Fruit fly (Drosophila melanogaster): ENCODE data around the gene CG1572.

CG1572 gene

dm6 chrX:11544110-11544950, 14.1 kb downstream of the CG1572 start (continued):
- peak; percentile 20 for TF ChIP-seq CG3919 (GFP tag; optimal IDR thresholded peaks at IDR 0.05)
- peak; percentile 60 for TF ChIP-seq vri (GFP tag; optimal IDR thresholded peaks at IDR 0.05)
- no peak for TF ChIP-seq CG11762 (GFP tag; optimal IDR thresholded peaks at IDR 0.05; ENCODE audit: insufficient read depth)
- TF ChIP-seq CG1621 (tag; optimal IDR thresholded peaks at IDR 0.05) = no peak
- TF ChIP-seq Ets96B (tag; optimal IDR thresholded peaks at IDR 0.05) = no peak
- no peak for TF ChIP-seq CG34406 (GFP tag; optimal IDR thresholded peaks at IDR 0.05)
- peak; percentile 27 for TF ChIP-seq CG4318 (GFP tag; optimal IDR thresholded peaks at IDR 0.05)
- TF ChIP-seq Eip93F (GFP tag; optimal IDR thresholded peaks at IDR 0.05) = no peak
- TF ChIP-seq spab (GFP tag; optimal IDR thresholded peaks at IDR 0.05) = no peak

dm6 chrX:11543318-11543717, 15.1 kb downstream of the CG1572 start:
- TF ChIP-seq CG32006 (GFP tag; optimal IDR thresholded peaks at IDR 0.05) (no peak), CG11762 (GFP tag; optimal IDR thresholded peaks at IDR 0.05; ENCODE audit: insufficient read depth) (no peak), dac (GFP tag; optimal IDR thresholded peaks at IDR 0.05) (no peak), CG7368 (GFP tag; optimal IDR thresholded peaks at IDR 0.05) (no peak), Met (GFP tag; optimal IDR thresholded peaks at IDR 0.05) (no peak), CG8119 (GFP tag; IDR thresholded peaks at IDR 0.05) (no peak), Sox14 (GFP tag; optimal IDR thresholded peaks at IDR 0.05) (no peak), pdm3 (GFP tag; optimal IDR thresholded peaks at IDR 0.05) (no peak), CG34406 (GFP tag; optimal IDR thresholded peaks at IDR 0.05) (no peak), lz (GFP tag; optimal IDR thresholded peaks at IDR 0.05) (no peak), acj6 (GFP tag; optimal IDR thresholded peaks at IDR 0.05) (no peak), Smox (GFP tag; optimal IDR thresholded peaks at IDR 0.05) (no peak), CG6163 (GFP tag; IDR thresholded peaks at IDR 0.05) (no peak), Eip93F (GFP tag; optimal IDR thresholded peaks at IDR 0.05) (no peak), dsx (GFP tag; optimal IDR thresholded peaks at IDR 0.05; ENCODE audit: poor library complexity, severe bottlenecking) (no peak), spab (GFP tag; optimal IDR thresholded peaks at IDR 0.05) (no peak), Eip78C (GFP tag) (no peak), CG10669 (GFP tag; optimal IDR thresholded peaks at IDR 0.05) (no peak), CG31627 (GFP tag; optimal IDR thresholded peaks at IDR 0.05) (no peak)

dm6 chrX:11542502-11542901, 16.0 kb downstream of the CG1572 start:
- TF ChIP-seq dsx (GFP tag; optimal IDR thresholded peaks at IDR 0.05; ENCODE audit: poor library complexity, severe bottlenecking) = peak; percentile 36
- no peak for TF ChIP-seq Hr38 (GFP tag; optimal IDR thresholded peaks at IDR 0.05)
- peak; percentile 10 for TF ChIP-seq CG11902 (GFP tag; optimal IDR thresholded peaks at IDR 0.05)
- TF ChIP-seq CG8632 (GFP tag; optimal IDR thresholded peaks at IDR 0.05) = peak; percentile 43
- TF ChIP-seq Smox (GFP tag; optimal IDR thresholded peaks at IDR 0.05) = no peak
- peak; percentile 54 for TF ChIP-seq CG34406 (GFP tag; optimal IDR thresholded peaks at IDR 0.05)
- TF ChIP-seq CG9139 (GFP tag; optimal IDR thresholded peaks at IDR 0.05) = no peak
- TF ChIP-seq CG11762 (GFP tag; optimal IDR thresholded peaks at IDR 0.05; ENCODE audit: insufficient read depth) = peak; percentile 7
- peak; percentile 13 for TF ChIP-seq CG16779 (tag; optimal IDR thresholded peaks at IDR 0.05)
- TF ChIP-seq Sox14 (GFP tag; optimal IDR thresholded peaks at IDR 0.05) = no peak
- peak; percentile 1 for TF ChIP-seq Lpt (GFP tag; optimal IDR thresholded peaks at IDR 0.05)
- TF ChIP-seq CG8119 (GFP tag; IDR thresholded peaks at IDR 0.05) = no peak
- TF ChIP-seq CG8319 (GFP tag; optimal IDR thresholded peaks at IDR 0.05) = no peak
- no peak for TF ChIP-seq CG7368 (GFP tag; optimal IDR thresholded peaks at IDR 0.05)
- TF ChIP-seq eg (GFP tag; IDR thresholded peaks at IDR 0.05) = 0 out of 3 replicates have a peak, but pooled peaks have one; percentile 27
- TF ChIP-seq CG10669 (GFP tag; optimal IDR thresholded peaks at IDR 0.05) = peak; percentile 47
- no peak for TF ChIP-seq Blimp-1 (GFP tag; optimal IDR thresholded peaks at IDR 0.05)
- no peak for TF ChIP-seq Sox15 (GFP tag; optimal IDR thresholded peaks at IDR 0.05)
- TF ChIP-seq Hr39 (GFP tag; optimal IDR thresholded peaks at IDR 0.05) = peak; percentile 19
- peak; percentile 43 for TF ChIP-seq acj6 (GFP tag; optimal IDR thresholded peaks at IDR 0.05)
- no peak for TF ChIP-seq pdm3 (GFP tag; optimal IDR thresholded peaks at IDR 0.05)
- peak; percentile 4 to 52 for TF ChIP-seq ss (GFP tag; optimal IDR thresholded peaks at IDR 0.05)
- no peak for TF ChIP-seq dac (GFP tag; optimal IDR thresholded peaks at IDR 0.05)
- TF ChIP-seq CG31627 (GFP tag; optimal IDR thresholded peaks at IDR 0.05) = no peak
- TF ChIP-seq Eip75B (GFP tag; optimal IDR thresholded peaks at IDR 0.05) = no peak
- peak; percentile 10 for TF ChIP-seq CG6276 (GFP tag; optimal IDR thresholded peaks at IDR 0.05)
- TF ChIP-seq Sox102F (GFP tag; optimal IDR thresholded peaks at IDR 0.05) = no peak
- TF ChIP-seq OdsH (GFP tag; optimal IDR thresholded peaks at IDR 0.05) = peak; percentile 45
- no peak for TF ChIP-seq fd59A (GFP tag; optimal IDR thresholded peaks at IDR 0.05)
- peak; percentile 58 for TF ChIP-seq Eip78C (GFP tag)
- TF ChIP-seq Eip93F (GFP tag; optimal IDR thresholded peaks at IDR 0.05) = no peak
- no peak for TF ChIP-seq topi (GFP tag; optimal IDR thresholded peaks at IDR 0.05)
- TF ChIP-seq net (GFP tag; optimal IDR thresholded peaks at IDR 0.05) = no peak
- no peak for TF ChIP-seq vri (GFP tag; optimal IDR thresholded peaks at IDR 0.05)

Measured in whole organism, prepupa.